Fruit fly (Drosophila melanogaster) whole organism, embryonic: ENCODE data around the gene Hs2st.

ENCODE experiments used
- Bgb ChIP-seq: fragments of 200-800 bp; sonication (Bioruptor generic); IDR thresholded peaks from 2 replicates; pipeline ENCODE4 v1.3.6; 2022; ENCODE audit warnings: missing biosample characterization, missing genetic modification characterization; ENCODE audit not compliant: partially characterized antibody
- CG13424 ChIP-seq: fragments of 200-800 bp; sonication (Bioruptor generic); optimal IDR thresholded peaks from 2 replicates; lab custom pipeline; 2019; ENCODE audit warnings: missing biosample characterization, mild to moderate bottlenecking, missing genetic modification characterization, moderate library complexity
- CG1603 ChIP-seq: fragments of 200-800 bp; sonication (Bioruptor generic); optimal IDR thresholded peaks from 2 replicates; lab custom pipeline; 2019; ENCODE audit warnings: missing biosample characterization, mild to moderate bottlenecking, missing genetic modification characterization, moderate library complexity
- CG18011 ChIP-seq: fragments of 200-800 bp; sonication (Bioruptor generic); optimal IDR thresholded peaks from 2 replicates; lab custom pipeline; 2017; ENCODE audit warnings: missing biosample characterization, missing genetic modification characterization, mild to moderate bottlenecking, moderate library complexity, missing genotype
- CG2199 ChIP-seq: fragments of 200-800 bp; sonication (Bioruptor generic); IDR thresholded peaks from 3 replicates; pipeline ENCODE4 v1.3.6; 2022; ENCODE audit warnings: missing biosample characterization, missing genetic modification characterization
- CG4707 ChIP-seq: fragments of 200-800 bp; sonication (Bioruptor generic); optimal IDR thresholded peaks from 2 replicates; lab custom pipeline; 2018; ENCODE audit warnings: missing biosample characterization, mild to moderate bottlenecking, missing genetic modification characterization, moderate library complexity
- CG6689 ChIP-seq: fragments of 200-800 bp; sonication (Bioruptor generic); IDR thresholded peaks from 2 replicates; pipeline ENCODE4 v1.3.6; 2022; ENCODE audit warnings: missing biosample characterization, missing genetic modification characterization
- CG8089 ChIP-seq: fragments of 200-800 bp; sonication (Bioruptor generic); optimal IDR thresholded peaks from 3 replicates; lab custom pipeline; 2016; ENCODE audit warnings: missing biosample characterization, missing genetic modification characterization
- Drgx ChIP-seq: fragments of 200-800 bp; sonication (Bioruptor generic); IDR thresholded peaks from 2 replicates; pipeline ENCODE4 v1.3.6; 2022; ENCODE audit warnings: missing biosample characterization, missing genetic modification characterization
- E2f1 ChIP-seq: fragments of 200-800 bp; sonication (Bioruptor generic); IDR thresholded peaks from 2 replicates; pipeline ENCODE4 v1.3.6; 2022; ENCODE audit warnings: missing biosample characterization, missing genetic modification characterization
- H2.0 ChIP-seq: fragments of 200-800 bp; sonication (Bioruptor generic); IDR thresholded peaks from 2 replicates; pipeline ENCODE4 v1.3.6; 2022; ENCODE audit warnings: missing biosample characterization, missing genetic modification characterization
- Med ChIP-seq: fragments of 200-800 bp; sonication (Bioruptor generic); peaks from one replicate; lab custom pipeline; 2016; ENCODE audit warnings: missing biosample characterization, missing genetic modification characterization, mild to moderate bottlenecking, inconsistent platforms, moderate library complexity
- abd-A ChIP-seq: fragments of 200-800 bp; sonication (Bioruptor generic); optimal IDR thresholded peaks from 3 replicates; lab custom pipeline; 2019; ENCODE audit warnings: missing biosample characterization, mild to moderate bottlenecking, missing genetic modification characterization, moderate library complexity
- amos ChIP-seq: fragments of 200-800 bp; sonication (Bioruptor generic); IDR thresholded peaks from 2 replicates; pipeline ENCODE4 v1.3.6; 2022; ENCODE audit warnings: missing biosample characterization, missing genetic modification characterization; ENCODE audit not compliant: partially characterized antibody
- ara ChIP-seq: fragments of 200-800 bp; sonication (Bioruptor generic); IDR thresholded peaks from 2 replicates; pipeline ENCODE4 v1.3.6; 2022; ENCODE audit warnings: missing biosample characterization, missing genetic modification characterization
- ase ChIP-seq: fragments of 200-800 bp; sonication (Bioruptor generic); IDR thresholded peaks from 3 replicates; pipeline ENCODE4 v1.3.6; 2022; ENCODE audit warnings: missing biosample characterization, missing genetic modification characterization
- chinmo ChIP-seq: fragments of 200-800 bp; sonication (Bioruptor generic); IDR thresholded peaks from 4 replicates; pipeline ENCODE4 v1.3.6; 2022; ENCODE audit warnings: missing biosample characterization, missing genetic modification characterization; ENCODE audit not compliant: partially characterized antibody
- dysf ChIP-seq: fragments of 200-800 bp; sonication (Bioruptor generic); IDR thresholded peaks from 3 replicates; pipeline ENCODE4 v1.3.6; 2022; ENCODE audit warnings: missing biosample characterization, missing genetic modification characterization
- grau ChIP-seq: fragments of 200-800 bp; optimal IDR thresholded peaks from 3 replicates; lab custom pipeline; 2019; ENCODE audit warnings: missing biosample characterization, mild to moderate bottlenecking, missing genetic modification characterization, moderate library complexity
- mld ChIP-seq: fragments of 200-800 bp; sonication (Bioruptor generic); IDR thresholded peaks from 3 replicates; pipeline ENCODE4 v1.3.6; 2022; ENCODE audit warnings: missing biosample characterization, missing genetic modification characterization; ENCODE audit not compliant: partially characterized antibody
- nerfin-2 ChIP-seq: fragments of 200-800 bp; sonication (Bioruptor generic); IDR thresholded peaks from 2 replicates; pipeline ENCODE4 v1.3.6; 2022; ENCODE audit warnings: missing biosample characterization, missing genetic modification characterization; ENCODE audit not compliant: partially characterized antibody
- nom ChIP-seq: fragments of 200-800 bp; sonication (Bioruptor generic); optimal IDR thresholded peaks from 2 replicates; lab custom pipeline; 2017; ENCODE audit warnings: missing biosample characterization, missing genetic modification characterization, mild to moderate bottlenecking, moderate library complexity, missing genetic modification reagents
- pb ChIP-seq: fragments of 200-800 bp; sonication (Bioruptor generic); optimal IDR thresholded peaks from 3 replicates; lab custom pipeline; 2016; ENCODE audit warnings: missing biosample characterization, missing genetic modification characterization
- pho ChIP-seq: fragments of 200-800 bp; sonication (Bioruptor generic); optimal IDR thresholded peaks from 2 replicates; lab custom pipeline; 2016; ENCODE audit warnings: missing biosample characterization, missing genetic modification characterization
- prd ChIP-seq, 3 experiments: fragments of >200 bp in 2 of 3; fragments of 200-800 bp in 1 of 3; sonication (Bioruptor generic) in 1 of 3; optimal IDR thresholded peaks in 2 of 3; IDR thresholded peaks in 1 of 3; 2 replicates in 2 of 3; 3 replicates in 1 of 3; pipeline versions ENCODE4 v1.3.6 to Lab custom; 2017 to 2022; ENCODE audit warnings: missing biosample characterization in 1 of 3, missing genetic modification characterization in 1 of 3
- repo ChIP-seq: fragments of 200-800 bp; sonication (Bioruptor generic); optimal IDR thresholded peaks from 2 replicates; lab custom pipeline; 2016; ENCODE audit warnings: missing biosample characterization, missing genetic modification characterization
- row ChIP-seq: fragments of 200-800 bp; sonication (Bioruptor generic); IDR thresholded peaks from 3 replicates; pipeline ENCODE4 v1.3.6; 2022; ENCODE audit warnings: missing biosample characterization, missing genetic modification characterization
- sd ChIP-seq: fragments of 200-800 bp; sonication (Bioruptor generic); optimal IDR thresholded peaks from 3 replicates; lab custom pipeline; 2018; ENCODE audit warnings: missing biosample characterization, mild to moderate bottlenecking, missing genetic modification characterization, moderate library complexity
- sens ChIP-seq: fragments of 200-800 bp; sonication (Bioruptor generic); peaks from one replicate; lab custom pipeline; 2016; ENCODE audit warnings: missing biosample characterization, missing genetic modification characterization
- slbo ChIP-seq: fragments of 200-800 bp; sonication (Bioruptor generic); IDR thresholded peaks from 2 replicates; pipeline ENCODE4 v1.3.6; 2022; ENCODE audit warnings: missing biosample characterization, missing genetic modification characterization
- so ChIP-seq: fragments of 200-800 bp; sonication (Bioruptor generic); IDR thresholded peaks from 3 replicates; pipeline ENCODE4 v1.3.6; 2022; ENCODE audit warnings: missing biosample characterization, missing genetic modification characterization
- sob ChIP-seq: fragments of 200-800 bp; sonication (Bioruptor generic); IDR thresholded peaks from 2 replicates; pipeline ENCODE4 v1.3.6; 2022; ENCODE audit warnings: missing biosample characterization, missing genetic modification characterization
- sr ChIP-seq: fragments of 200-800 bp; sonication (Bioruptor generic); IDR thresholded peaks from 3 replicates; pipeline ENCODE4 v1.3.6; 2022; ENCODE audit warnings: missing biosample characterization, missing genetic modification characterization
- ssp ChIP-seq: fragments of 200-800 bp; sonication (Bioruptor generic); IDR thresholded peaks from 2 replicates; pipeline ENCODE4 v1.3.6; 2022; ENCODE audit warnings: missing biosample characterization, missing genetic modification characterization
- vnd ChIP-seq: fragments of 200-800 bp; sonication (Bioruptor generic); IDR thresholded peaks from 3 replicates; pipeline ENCODE4 v1.3.6; 2022; ENCODE audit warnings: missing biosample characterization, missing genetic modification characterization; ENCODE audit not compliant: partially characterized antibody

The Hs2st gene

DNA sequence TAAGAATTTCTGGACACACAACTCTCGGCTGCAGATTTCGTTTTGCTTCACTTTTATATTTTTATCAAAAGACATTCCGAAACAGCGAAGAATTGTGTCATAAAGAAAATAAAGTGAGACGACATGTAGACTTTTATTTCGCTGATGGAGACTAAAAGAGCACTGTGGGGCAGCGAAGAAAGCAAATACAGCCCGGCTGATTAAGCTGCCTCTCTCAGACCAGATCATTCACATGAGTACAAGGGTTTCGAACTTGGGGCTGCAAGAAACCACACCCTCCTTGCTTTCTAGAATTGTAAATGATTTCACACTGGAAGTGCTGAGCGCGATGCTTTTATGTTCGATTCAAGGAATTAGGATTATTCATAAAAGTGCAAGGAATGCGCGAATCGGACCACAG lies 19.4 kb downstream of the Hs2st start:
- TF ChIP-seq chinmo (0 out of 4 replicates have a peak, but pooled peaks have one; percentile 39), Med (peak; percentile 61), sd (tag; lab: Kevin White, UChicago) (peak; percentile 34), Bgb (GFP tag; lab: Robert Waterston, UW) (0 out of 2 replicates have a peak, but pooled peaks have one; percentile 24), mld (GFP tag; lab: Robert Waterston, UW) (no peak), CG13424 (tag; lab: Kevin White, UChicago) (no peak), nom (GFP tag; lab: Kevin White, UChicago) (peak; percentile 50), abd-A (tag; lab: Kevin White, UChicago) (no peak)
- TF ChIP-seq, all 482 proteins: peak for 5

DNA sequence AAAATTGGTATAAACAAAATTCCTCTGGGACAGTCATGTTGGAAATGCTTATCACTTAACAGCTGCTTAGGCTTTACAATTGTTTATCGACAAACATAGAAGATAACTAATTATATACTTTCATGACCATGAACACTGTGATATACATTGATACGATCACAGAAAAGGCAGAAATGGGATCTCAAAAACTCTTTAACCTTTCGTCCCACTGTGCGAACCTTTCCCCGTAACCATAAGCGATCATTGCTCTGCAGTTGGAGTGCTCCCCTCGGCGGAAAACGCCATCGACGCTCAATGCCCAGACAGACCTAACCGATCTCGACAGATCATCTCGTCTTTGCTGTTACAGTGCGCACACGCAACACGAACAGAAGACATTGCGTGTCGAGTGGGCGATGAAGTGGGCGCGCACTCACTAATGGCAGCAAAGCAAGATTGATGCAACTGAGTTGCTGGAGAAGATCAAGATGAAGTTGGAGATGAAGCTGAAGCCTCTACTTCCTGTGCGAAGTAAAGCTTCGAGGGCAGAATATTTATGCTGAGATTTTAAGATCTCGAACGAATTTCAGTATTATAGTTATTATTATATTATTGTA lies 20.1 kb downstream of the Hs2st start:
- TF ChIP-seq so (GFP tag; lab: Robert Waterston, UW) (no peak), vnd (GFP tag; lab: Robert Waterston, UW) (0 out of 3 replicates have a peak, but pooled peaks have one; percentile 16), sens (peak; percentile 82), row (GFP tag; lab: Robert Waterston, UW) (peak; percentile 13; the same call in 1 of the 3 replicates), E2f1 (0 out of 2 replicates have a peak, but pooled peaks have one; percentile 20), grau (tag; lab: Kevin White, UChicago) (peak; percentile 74), ase (0 out of 3 replicates have a peak, but pooled peaks have one; percentile 20), CG18011 (GFP tag; lab: Kevin White, UChicago) (no peak), pb (no peak), CG1603 (tag; lab: Kevin White, UChicago) (peak; percentile 5), ssp (GFP tag; lab: Robert Waterston, UW) (0 out of 2 replicates have a peak, but pooled peaks have one; percentile 13), sob (GFP tag; lab: Robert Waterston, UW) (0 out of 2 replicates have a peak, but pooled peaks have one; percentile 8), slbo (GFP tag; lab: Robert Waterston, UW) (peak; percentile 25; the same call in 1 of the 2 replicates), CG4707 (no peak), nerfin-2 (GFP tag; lab: Robert Waterston, UW) (no peak), amos (GFP tag; lab: Robert Waterston, UW) (no peak), CG6689 (GFP tag; lab: Robert Waterston, UW) (0 out of 2 replicates have a peak, but pooled peaks have one; percentile 8), pho (GFP tag; lab: Kevin White, UChicago) (peak; percentile 3), dysf (GFP tag; lab: Robert Waterston, UW) (peak; percentile 13; the same call in 1 of the 3 replicates), repo (no peak), CG2199 (GFP tag; lab: Robert Waterston, UW) (0 out of 3 replicates have a peak, but pooled peaks have one; percentile 19), Drgx (GFP tag; lab: Robert Waterston, UW) (peak; percentile 8; the same call in 1 of the 2 replicates), CG8089 (peak; percentile 12), H2.0 (GFP tag; lab: Robert Waterston, UW) (peak; percentile 3; the same call in 1 of the 2 replicates), ara (GFP tag; lab: Robert Waterston, UW) (0 out of 2 replicates have a peak, but pooled peaks have one; percentile 18), prd (optimal IDR thresholded peaks at IDR 0.05; lab: Kevin White, UChicago) (no peak), prd (GFP tag; IDR thresholded peaks at IDR 0.05; lab: Robert Waterston, UW) (0 out of 3 replicates have a peak, but pooled peaks have one; percentile 9), sr (GFP tag; lab: Robert Waterston, UW) (peak; percentile 72; the same call in 2 of the 3 replicates)
